Worm (Caenorhabditis elegans) whole organism, young adult: ENCODE results near the gene ssna-1.

Source experiments
- B0019.2 ChIP-seq: fragments of 200-800 bp; sonication (Bioruptor generic); conservative IDR thresholded peaks from 2 replicates; pipeline ENCODE4 v1.3.6; 2022; ENCODE audit warnings: missing genetic modification reagents, missing genetic modification characterization, missing compliant biosample characterization
- B0035.1 ChIP-seq: sonication (generic microtip); optimal IDR thresholded peaks from 2 replicates; lab custom pipeline; 2016; ENCODE audit warnings: missing genetic modification characterization, mild to moderate bottlenecking, missing compliant biosample characterization, missing genotype, missing genetic modification reagents
- C17E4.6 ChIP-seq: fragments of 200-800 bp; sonication (Bioruptor generic); IDR thresholded peaks from 2 replicates; pipeline ENCODE4 v1.3.6; 2022; ENCODE audit warnings: missing genetic modification reagents, missing genetic modification characterization, missing compliant biosample characterization
- F33H1.4 ChIP-seq: fragments of 200-800 bp; sonication (Bioruptor generic); IDR thresholded peaks from 2 replicates; pipeline ENCODE4 v1.3.6; 2022; ENCODE audit warnings: missing genetic modification reagents, missing genetic modification characterization, missing compliant biosample characterization
- K11D2.4 ChIP-seq: fragments of 200-800 bp; sonication (Bioruptor generic); IDR thresholded peaks from 2 replicates; pipeline ENCODE4 v1.3.6; 2022; ENCODE audit warnings: missing genetic modification reagents, missing genetic modification characterization, missing compliant biosample characterization
- Y53G8AR.9 ChIP-seq: fragments of 200-800 bp; sonication (Bioruptor generic); conservative IDR thresholded peaks from 2 replicates; pipeline ENCODE4 v1.3.6; 2022; ENCODE audit warnings: missing genetic modification reagents, missing genetic modification characterization, missing compliant biosample characterization
- Y67H2A.10 ChIP-seq: fragments of 200-800 bp; sonication (Bioruptor generic); conservative IDR thresholded peaks from 2 replicates; pipeline ENCODE4 v1.3.6; 2022; ENCODE audit warnings: missing genetic modification reagents, missing genetic modification characterization, missing compliant biosample characterization
- Y95B8A.8 ChIP-seq: fragments of 200-800 bp; sonication (Bioruptor generic); IDR thresholded peaks from 2 replicates; pipeline ENCODE4 v1.3.6; 2022; ENCODE audit warnings: missing genetic modification reagents, missing genetic modification characterization, missing compliant biosample characterization
- aptf-3 ChIP-seq: fragments of 200-800 bp; sonication (Bioruptor generic); IDR thresholded peaks from 2 replicates; pipeline ENCODE4 v1.3.6; 2022; ENCODE audit warnings: missing genetic modification characterization, missing compliant biosample characterization
- athp-1 ChIP-seq: sonication (generic microtip); optimal IDR thresholded peaks from 2 replicates; lab custom pipeline; 2017; ENCODE audit warnings: mild to moderate bottlenecking, missing genetic modification characterization, missing compliant biosample characterization
- attf-3 ChIP-seq: fragments of 200-800 bp; sonication (Bioruptor generic); conservative IDR thresholded peaks from 2 replicates; pipeline ENCODE4 v1.3.6; 2022; ENCODE audit warnings: missing genetic modification reagents, missing genetic modification characterization, missing compliant biosample characterization
- attf-5 ChIP-seq: fragments of 200-800 bp; sonication (Bioruptor generic); optimal IDR thresholded peaks from 2 replicates; lab custom pipeline; 2018; ENCODE audit warnings: mild to moderate bottlenecking, missing genetic modification characterization, missing compliant biosample characterization
- bed-1 ChIP-seq: fragments of 200-800 bp; sonication (Bioruptor generic); IDR thresholded peaks from 2 replicates; pipeline ENCODE4 v1.3.6; 2022; ENCODE audit warnings: missing genetic modification reagents, missing genetic modification characterization, missing compliant biosample characterization
- ceh-40 ChIP-seq: fragments of 200-800 bp; sonication (Bioruptor generic); IDR thresholded peaks from 2 replicates; pipeline ENCODE4 v1.3.6; 2022; ENCODE audit warnings: missing genetic modification characterization, missing compliant biosample characterization
- ceh-58 ChIP-seq: fragments of 200-800 bp; sonication (Bioruptor generic); IDR thresholded peaks from 2 replicates; pipeline ENCODE4 v1.3.6; 2022; ENCODE audit warnings: missing genetic modification characterization, missing compliant biosample characterization
- ceh-91 ChIP-seq: fragments of 200-800 bp; sonication (Bioruptor generic); IDR thresholded peaks from 2 replicates; pipeline ENCODE4 v1.3.6; 2022; ENCODE audit warnings: missing genetic modification reagents, missing genetic modification characterization, missing compliant biosample characterization
- chd-7 ChIP-seq: sonication (generic microtip); optimal IDR thresholded peaks from 2 replicates; lab custom pipeline; 2016; ENCODE audit warnings: mild to moderate bottlenecking, missing genetic modification characterization, moderate library complexity, missing compliant biosample characterization
- die-1 ChIP-seq: sonication (generic microtip); optimal IDR thresholded peaks from 2 replicates; lab custom pipeline; 2016; ENCODE audit warnings: missing genotype, mild to moderate bottlenecking, missing genetic modification characterization, missing compliant biosample characterization
- dox-1 ChIP-seq: fragments of 200-800 bp; sonication (Bioruptor generic); IDR thresholded peaks from 2 replicates; pipeline ENCODE4 v1.3.6; 2022; ENCODE audit warnings: missing genetic modification reagents, missing genetic modification characterization, missing compliant biosample characterization
- egl-18 ChIP-seq: fragments of 200-800 bp; sonication (Bioruptor generic); IDR thresholded peaks from 2 replicates; pipeline ENCODE4 v1.3.6; 2022; ENCODE audit warnings: missing genetic modification reagents, missing genetic modification characterization, missing compliant biosample characterization
- egl-44 ChIP-seq: fragments of 200-800 bp; sonication (Bioruptor generic); IDR thresholded peaks from 2 replicates; pipeline ENCODE4 v1.3.6; 2022; ENCODE audit warnings: missing genetic modification reagents, missing genetic modification characterization, missing compliant biosample characterization
- gei-17 ChIP-seq: fragments of 200-800 bp; sonication (Bioruptor generic); optimal IDR thresholded peaks from 2 replicates; lab custom pipeline; 2018; ENCODE audit warnings: mild to moderate bottlenecking, missing genetic modification characterization, missing compliant biosample characterization
- hmg-1.2 ChIP-seq: fragments of 200-800 bp; sonication (Bioruptor generic); IDR thresholded peaks from 2 replicates; pipeline ENCODE4 v1.3.6; 2022; ENCODE audit warnings: missing genetic modification reagents, missing genetic modification characterization, missing compliant biosample characterization
- hmg-20 ChIP-seq: fragments of 200-800 bp; sonication (Bioruptor generic); IDR thresholded peaks from 2 replicates; pipeline ENCODE4 v1.3.6; 2022; ENCODE audit warnings: missing genetic modification reagents, missing genetic modification characterization, missing compliant biosample characterization
- hrde-1 ChIP-seq: sonication (generic microtip); optimal IDR thresholded peaks from 2 replicates; lab custom pipeline; 2016; ENCODE audit warnings: missing genetic modification characterization, mild to moderate bottlenecking, missing compliant biosample characterization, moderate library complexity, missing genotype, missing genetic modification reagents, borderline replicate concordance
- let-526 ChIP-seq: fragments of 200-800 bp; sonication (Bioruptor generic); IDR thresholded peaks from 2 replicates; pipeline ENCODE4 v1.3.6; 2022; ENCODE audit warnings: missing genetic modification reagents, missing genetic modification characterization, missing compliant biosample characterization
- lin-35 ChIP-seq, 3 experiments: fragments of 150-350 bp in 2 of 3; sonication (generic microtip) in 1 of 3; optimal IDR thresholded peaks; 2 replicates each; lab custom pipeline; 2014 to 2018; ENCODE audit warnings: missing biosample characterization in 3 of 3, missing genetic modification characterization in 3 of 3, missing genetic modification reagents in 3 of 3
- madf-6 ChIP-seq: fragments of 200-800 bp; sonication (Bioruptor generic); IDR thresholded peaks from 2 replicates; pipeline ENCODE4 v1.3.6; 2022; ENCODE audit warnings: missing genetic modification reagents, missing genetic modification characterization, missing compliant biosample characterization
- madf-8 ChIP-seq: fragments of 200-800 bp; sonication (Bioruptor generic); conservative IDR thresholded peaks from 2 replicates; pipeline ENCODE4 v1.3.6; 2022; ENCODE audit warnings: missing genetic modification reagents, missing genetic modification characterization, missing compliant biosample characterization
- mxl-1 ChIP-seq: sonication (generic microtip); optimal IDR thresholded peaks from 2 replicates; lab custom pipeline; 2016; ENCODE audit warnings: missing genetic modification characterization, missing compliant biosample characterization
- nhr-80 ChIP-seq: sonication (generic microtip); optimal IDR thresholded peaks from 2 replicates; lab custom pipeline; 2016; ENCODE audit warnings: missing genetic modification characterization, missing compliant biosample characterization
- pbrm-1 ChIP-seq: fragments of 200-800 bp; sonication (Bioruptor generic); IDR thresholded peaks from 2 replicates; pipeline ENCODE4 v1.3.6; 2022; ENCODE audit warnings: missing genetic modification reagents, missing genetic modification characterization, missing compliant biosample characterization
- rec-8 ChIP-seq, 2 experiments: sonication (generic microtip); optimal IDR thresholded peaks; 2 replicates each; lab custom pipeline; 2016; ENCODE audit warnings: mild to moderate bottlenecking in 2 of 2, missing genetic modification characterization in 2 of 2, missing genetic modification reagents in 2 of 2, missing genotype in 2 of 2, missing biosample characterization in 1 of 2, missing compliant biosample characterization in 1 of 2, moderate library complexity in 1 of 2
- somi-1 ChIP-seq: fragments of 200-800 bp; sonication (Bioruptor generic); optimal IDR thresholded peaks from 2 replicates; lab custom pipeline; 2018; ENCODE audit warnings: mild to moderate bottlenecking, missing genetic modification characterization, missing compliant biosample characterization
- tbp1 ChIP-seq: fragments of 200-800 bp; sonication (Bioruptor generic); optimal IDR thresholded peaks from 2 replicates; lab custom pipeline; 2018; ENCODE audit warnings: mild to moderate bottlenecking, missing genetic modification characterization, missing compliant biosample characterization
- unc-130 ChIP-seq: sonication (generic microtip); optimal IDR thresholded peaks from 2 replicates; lab custom pipeline; 2016; ENCODE audit warnings: missing genetic modification reagents, missing genetic modification characterization, missing compliant biosample characterization
- xnd-1 ChIP-seq: sonication (generic microtip); optimal IDR thresholded peaks from 2 replicates; lab custom pipeline; 2016; ENCODE audit warnings: missing genotype, missing genetic modification reagents, missing genetic modification characterization, missing compliant biosample characterization
- zfh-2 ChIP-seq: fragments of 200-800 bp; sonication (Bioruptor generic); conservative IDR thresholded peaks from 2 replicates; pipeline ENCODE4 v1.3.6; 2022; ENCODE audit warnings: missing genetic modification reagents, missing genetic modification characterization, missing compliant biosample characterization
- ztf-18 ChIP-seq: sonication (generic microtip); optimal IDR thresholded peaks from 2 replicates; lab custom pipeline; 2016; ENCODE audit warnings: missing genotype, mild to moderate bottlenecking, missing genetic modification characterization, missing compliant biosample characterization
- ztf-25 ChIP-seq: fragments of 200-800 bp; sonication (Bioruptor generic); IDR thresholded peaks from 2 replicates; pipeline ENCODE4 v1.3.6; 2022; ENCODE audit warnings: missing genetic modification reagents, missing genetic modification characterization, missing compliant biosample characterization
- ztf-26 ChIP-seq: sonication (generic microtip); optimal IDR thresholded peaks from 2 replicates; lab custom pipeline; 2017; ENCODE audit warnings: missing genetic modification characterization, missing compliant biosample characterization

Gene ssna-1

DNA sequence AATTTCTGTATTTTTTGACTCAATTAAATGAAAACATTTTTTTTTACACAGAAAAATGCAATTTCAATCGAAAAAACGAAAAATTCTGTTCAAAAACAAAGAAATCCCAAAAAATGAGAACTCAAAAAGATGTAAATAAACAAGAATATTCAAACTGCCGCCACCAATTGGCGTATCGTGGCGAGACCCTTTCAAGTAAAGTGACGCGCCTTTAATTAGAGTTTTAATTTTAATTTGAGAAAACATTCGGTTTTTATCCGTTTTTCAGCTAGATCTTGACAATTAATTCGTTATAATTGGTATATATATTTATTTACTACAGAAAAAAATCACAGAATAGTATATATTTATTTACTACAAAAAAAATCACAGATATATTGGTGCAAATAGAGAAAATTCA lies 8.3 kb upstream of the ssna-1 start (continued):
- TF ChIP-seq hrde-1 (tag; lab: Kevin White, UChicago) (no peak), Y67H2A.10 (GFP tag; lab: Robert Waterston, UW) (no peak), unc-130 (GFP tag; lab: Kevin White, UChicago) (peak; percentile 52)

DNA sequence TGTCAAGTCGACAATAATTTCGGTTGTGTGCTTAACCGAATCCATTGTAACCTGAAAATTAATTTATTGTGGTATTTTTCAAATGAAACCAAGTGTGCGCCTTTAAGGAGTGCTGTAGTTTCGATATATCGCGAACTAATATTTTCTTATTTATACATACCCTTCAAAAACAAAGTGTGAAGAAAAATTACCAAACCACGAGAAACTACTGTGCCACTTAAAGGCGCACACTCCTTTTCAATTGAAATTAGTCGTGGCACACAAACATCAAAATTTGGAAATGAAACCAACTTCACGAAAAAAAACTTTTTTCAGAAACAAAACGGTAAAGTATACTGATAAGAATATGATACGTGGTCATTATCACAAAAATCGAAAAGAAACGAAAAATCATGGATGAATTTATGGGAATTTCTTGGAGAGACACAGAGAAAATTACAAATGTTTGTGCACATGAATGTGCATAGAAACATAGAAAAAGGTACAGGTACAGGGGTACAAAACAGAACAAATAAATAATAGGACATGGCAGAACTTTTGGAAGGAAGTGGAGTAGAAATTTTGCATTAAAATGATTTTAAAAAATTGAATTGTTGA lies 4.7 kb upstream of the ssna-1 start, which contains the start of gene spl-1:
Gene spl-1, minus strand, starts transcription at position 51 of the 597 bp plus-strand sequence.
- TF ChIP-seq attf-5 (GFP tag; lab: Kevin White, UChicago), result peak; percentile 51
- TF ChIP-seq tbp1 (GFP tag; lab: Kevin White, UChicago), result peak; percentile 2
- TF ChIP-seq egl-18 (GFP tag; lab: Robert Waterston, UW), result no peak
- no peak for TF ChIP-seq hrde-1 (tag; lab: Kevin White, UChicago)
- TF ChIP-seq mxl-1 (tag; lab: Kevin White, UChicago), result no peak
- TF ChIP-seq nhr-80, result peak; percentile 82
- no peak for TF ChIP-seq somi-1 (GFP tag; lab: Kevin White, UChicago)
- 0 out of 2 replicates have a peak, but pooled peaks have one; percentile 26 for TF ChIP-seq pbrm-1

DNA sequence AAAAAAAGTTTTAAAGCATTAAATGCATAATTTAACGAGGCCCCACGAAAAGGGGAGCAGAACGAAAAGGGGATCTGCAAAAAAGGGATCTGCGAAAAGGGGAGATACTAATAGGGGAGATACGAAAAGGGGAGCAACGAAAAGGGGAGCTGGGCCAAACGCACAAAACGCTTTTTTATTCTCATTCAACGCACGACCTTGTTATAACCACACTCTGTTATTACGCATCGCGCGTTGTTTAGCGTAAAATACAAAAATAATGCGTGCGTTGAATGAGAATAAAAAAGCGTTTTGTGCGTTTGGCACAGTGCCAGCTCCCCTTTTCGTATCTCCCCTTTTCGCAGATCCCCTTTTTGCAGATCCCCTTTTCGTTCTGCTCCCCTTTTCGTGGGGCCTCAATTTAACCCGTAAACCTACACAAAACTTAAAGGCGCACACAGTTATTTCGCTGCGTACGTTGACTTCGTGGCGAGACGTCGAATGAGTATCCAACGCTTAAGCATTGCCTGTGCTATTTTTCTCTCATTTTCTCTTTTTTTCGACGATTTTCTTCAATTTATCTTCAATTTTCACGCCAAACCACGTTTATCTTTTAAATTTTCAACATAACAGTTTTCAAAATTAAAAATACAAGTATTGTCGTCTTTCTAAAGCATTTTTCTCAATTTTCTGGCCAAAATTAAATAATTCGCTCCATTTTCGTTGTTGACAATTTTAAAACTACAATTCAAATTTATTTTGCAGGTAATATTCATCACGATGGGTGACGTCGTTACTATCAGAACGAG lies 2.5 kb upstream of the ssna-1 start, which contains the start of gene rps-24:
Gene rps-24, plus strand, starts transcription at position 738 of the 788 bp plus-strand sequence.
- peak; percentile 87 for TF ChIP-seq madf-6
- peak; percentile 91; the same call in 1 of the 2 replicates for TF ChIP-seq ceh-58
- peak; percentile 92 for TF ChIP-seq hmg-1.2 (GFP tag; lab: Robert Waterston, UW)
- peak; percentile 58 for TF ChIP-seq chd-7 (tag; lab: Kevin White, UChicago)
- peak; percentile 99 for TF ChIP-seq F33H1.4
- peak; percentile 67 for TF ChIP-seq zfh-2 (GFP tag; lab: Robert Waterston, UW)
- peak; percentile 89; the same call in 1 of the 2 replicates for TF ChIP-seq bed-1
- TF ChIP-seq aptf-3, result peak; percentile 68; the same call in 1 of the 2 replicates
- TF ChIP-seq ztf-18 (tag; lab: Kevin White, UChicago), result peak; percentile 78
- peak; percentile 99 for TF ChIP-seq dox-1 (GFP tag; lab: Robert Waterston, UW)
- TF ChIP-seq let-526 (GFP tag; lab: Robert Waterston, UW), result peak; percentile 97
- TF ChIP-seq rec-8 (tag; optimal IDR thresholded peaks at IDR 0.05; lab: Kevin White, UChicago), result peak; percentile 48 to 61
- TF ChIP-seq xnd-1 (tag; lab: Kevin White, UChicago), result peak; percentile 6
- TF ChIP-seq attf-3, result peak; percentile 86
- peak; percentile 41 for TF ChIP-seq B0035.1 (tag; lab: Kevin White, UChicago)
- TF ChIP-seq C17E4.6 (GFP tag; lab: Robert Waterston, UW), result peak; percentile 92; the same call in 1 of the 2 replicates
- TF ChIP-seq lin-35 (GFP tag; optimal IDR thresholded peaks at IDR 0.05; lab: Kevin White, UChicago), result peak in 1 of 3 experiments; percentile 82
- peak; percentile 96 for TF ChIP-seq attf-5 (GFP tag; lab: Kevin White, UChicago)
- TF ChIP-seq unc-130 (GFP tag; lab: Kevin White, UChicago), result peak; percentile 88
- peak; percentile 79 for TF ChIP-seq madf-8 (GFP tag; lab: Robert Waterston, UW)
- TF ChIP-seq gei-17 (GFP tag; lab: Kevin White, UChicago), result peak; percentile 35
- peak; percentile 96 for TF ChIP-seq K11D2.4 (GFP tag; lab: Robert Waterston, UW)
- TF ChIP-seq Y95B8A.8, result peak; percentile 99
- peak; percentile 90 for TF ChIP-seq Y53G8AR.9 (GFP tag; lab: Robert Waterston, UW)
- peak; percentile 99 for TF ChIP-seq ztf-25 (GFP tag; lab: Robert Waterston, UW)
- TF ChIP-seq ceh-91, result peak; percentile 97
- peak; percentile 97 for TF ChIP-seq pbrm-1
- TF ChIP-seq B0019.2 (GFP tag; lab: Robert Waterston, UW), result peak; percentile 99
- peak; percentile 71 for TF ChIP-seq hmg-20
- TF ChIP-seq tbp1 (GFP tag; lab: Kevin White, UChicago), result peak; percentile 71
- peak; percentile 90 for TF ChIP-seq ztf-26 (tag; lab: Kevin White, UChicago)
- TF ChIP-seq athp-1 (tag; lab: Kevin White, UChicago), result peak; percentile 95
- peak; percentile 53; the same call in 1 of the 2 replicates for TF ChIP-seq ceh-40
- TF ChIP-seq die-1 (tag; lab: Kevin White, UChicago), result peak; percentile 48
- TF ChIP-seq egl-44 (GFP tag; lab: Robert Waterston, UW), result peak; percentile 91
- TF ChIP-seq hrde-1 (tag; lab: Kevin White, UChicago), result peak; percentile 42
